Worm (Caenorhabditis elegans): Measurements from ENCODE around the gene H04D03.2.

H04D03.2 gene

ce11 chrIII:10462935-10463548 lies 20.8 kb upstream of the H04D03.2 start:
- TF ChIP-seq madf-10 (tag; optimal IDR thresholded peaks at IDR 0.05) (no peak), C06A6.2 (GFP tag; conservative IDR thresholded peaks at IDR 0.05) (no peak), F39B2.1 (GFP tag; IDR thresholded peaks at IDR 0.05) (no peak), zfh-2 (GFP tag; conservative IDR thresholded peaks at IDR 0.05) (peak; percentile 56; the same call in 1 of the 2 replicates), madf-3 (GFP tag; IDR thresholded peaks at IDR 0.05) (no peak), hrde-1 (tag; optimal IDR thresholded peaks at IDR 0.05; ENCODE audit: borderline replicate concordance) (no peak), die-1 (tag; optimal IDR thresholded peaks at IDR 0.05) (no peak)

ce11 chrIII:10461164-10461546 lies 18.9 kb upstream of the H04D03.2 start, which contains the start of gene atx-2:
Gene atx-2 (plus strand): TSS chrIII:10461389.
- TF ChIP-seq unc-130 (GFP tag; optimal IDR thresholded peaks at IDR 0.05) (peak; percentile 55), aptf-2 (GFP tag; conservative IDR thresholded peaks at IDR 0.05) (peak; percentile 80), F55B11.4 (tag; optimal IDR thresholded peaks at IDR 0.05; ENCODE audit: borderline replicate concordance, insufficient read depth) (no peak), F22D6.2 (tag; optimal IDR thresholded peaks at IDR 0.05) (peak; percentile 78), B0019.2 (GFP tag; conservative IDR thresholded peaks at IDR 0.05) (peak; percentile 50; the same call in 1 of the 2 replicates), bed-1 (GFP tag; IDR thresholded peaks at IDR 0.05) (no peak), zfh-2 (GFP tag; conservative IDR thresholded peaks at IDR 0.05) (peak; percentile 97), pha-4 (tag; optimal IDR thresholded peaks at IDR 0.05) (no peak), bed-2 (GFP tag; IDR thresholded peaks at IDR 0.05) (peak; percentile 81), unc-62 (GFP tag; optimal IDR thresholded peaks at IDR 0.05) (no peak), rec-8 (tag; optimal IDR thresholded peaks at IDR 0.05) (peak; percentile 76 to 94), ztf-3 (GFP tag; optimal IDR thresholded peaks at IDR 0.05) (no peak), rpc-1 (optimal IDR thresholded peaks at IDR 0.05) (peak; percentile 57), rpc-1 (tag; optimal IDR thresholded peaks at IDR 0.05) (no peak), sea-2 (GFP tag; IDR thresholded peaks at IDR 0.05) (0 out of 2 replicates have a peak, but pooled peaks have one; percentile 70), sdz-38 (tag; optimal IDR thresholded peaks at IDR 0.05) (no peak), die-1 (tag; optimal IDR thresholded peaks at IDR 0.05) (peak; percentile 90), sptf-2 (GFP tag; optimal IDR thresholded peaks at IDR 0.05) (peak; percentile 88), somi-1 (GFP tag; optimal IDR thresholded peaks at IDR 0.05) (peak; percentile 66), ceh-27 (GFP tag; optimal IDR thresholded peaks at IDR 0.05) (peak; percentile 96), ztf-18 (tag; optimal IDR thresholded peaks at IDR 0.05) (peak; percentile 72), F33H1.4 (GFP tag; IDR thresholded peaks at IDR 0.05) (peak; percentile 71), repo-1 (tag; optimal IDR thresholded peaks at IDR 0.05) (peak; percentile 81), Y53G8AR.9 (GFP tag; conservative IDR thresholded peaks at IDR 0.05) (peak; percentile 87), mel-28 (tag; optimal IDR thresholded peaks at IDR 0.05; ENCODE audit: borderline replicate concordance) (peak; percentile 76), nhr-179 (tag; optimal IDR thresholded peaks at IDR 0.05) (no peak), xnd-1 (tag; optimal IDR thresholded peaks at IDR 0.05) (peak; percentile 55), lin-40 (tag; optimal IDR thresholded peaks at IDR 0.05) (peak; percentile 74), hlh-12 (tag; optimal IDR thresholded peaks at IDR 0.05) (peak; percentile 15), nfyb-1 (GFP tag; IDR thresholded peaks at IDR 0.05) (peak; percentile 93), ceh-91 (GFP tag; IDR thresholded peaks at IDR 0.05) (peak; percentile 85), lir-1 (GFP tag; conservative IDR thresholded peaks at IDR 0.05) (peak; percentile 83), ZK185.1 (tag; optimal IDR thresholded peaks at IDR 0.05; ENCODE audit: poor library complexity, severe bottlenecking) (peak; percentile 96), mxl-1 (tag; optimal IDR thresholded peaks at IDR 0.05) (peak; percentile 42), F57C9.4 (tag; optimal IDR thresholded peaks at IDR 0.05) (no peak), madf-6 (GFP tag; IDR thresholded peaks at IDR 0.05) (peak; percentile 89), lin-26 (GFP tag; IDR thresholded peaks at IDR 0.05) (peak; percentile 88), F23B12.7 (tag; optimal IDR thresholded peaks at IDR 0.05; ENCODE audit: insufficient read depth) (no peak), nfya-1 (tag; optimal IDR thresholded peaks at IDR 0.05; ENCODE audit: borderline replicate concordance, insufficient read depth) (no peak), lag-1 (GFP tag; IDR thresholded peaks at IDR 0.05) (no peak), snpc-1.3 (tag; optimal IDR thresholded peaks at IDR 0.05; ENCODE audit: insufficient read depth) (peak; percentile 58)
